Fruit fly (Drosophila melanogaster) whole organism, wandering third instar larva: ENCODE data around the gene CG34281.
A peak's percentile ranks its signal among the peaks of the same experiment; 100 is the strongest.

Experiments used
- Abd-B ChIP-seq: fragments of >200 bp; optimal IDR thresholded peaks from 2 replicates; lab custom pipeline; 2017; ENCODE audit warnings: missing biosample characterization, missing genetic modification characterization
- CG32264 ChIP-seq: fragments of 200-800 bp; sonication (Bioruptor generic); optimal IDR thresholded peaks from 2 replicates; lab custom pipeline; 2016; ENCODE audit warnings: missing biosample characterization, missing genetic modification characterization
- CG9705 ChIP-seq: fragments of 200-800 bp; sonication (Bioruptor generic); optimal IDR thresholded peaks from 2 replicates; lab custom pipeline; 2018; ENCODE audit warnings: missing biosample characterization, mild to moderate bottlenecking, missing genetic modification characterization
- CrebA ChIP-seq: fragments of 200-800 bp; sonication (Bioruptor generic); optimal IDR thresholded peaks from 2 replicates; lab custom pipeline; 2016; ENCODE audit warnings: missing biosample characterization, mild to moderate bottlenecking, missing genetic modification characterization, borderline replicate concordance
- Dfd ChIP-seq: fragments of >200 bp; optimal IDR thresholded peaks from 2 replicates; lab custom pipeline; 2017; ENCODE audit warnings: missing biosample characterization, missing genetic modification characterization
- Dif ChIP-seq: fragments of 200-275, 200-300 bp; sonication (Bioruptor generic); optimal IDR thresholded peaks from 2 replicates; lab custom pipeline; 2018; ENCODE audit warnings: missing biosample characterization, missing genetic modification characterization; ENCODE audit not compliant: partially characterized antibody
- GATAd ChIP-seq: sonication (Bioruptor generic); optimal IDR thresholded peaks from 2 replicates; lab custom pipeline; 2016; ENCODE audit warnings: missing biosample characterization, missing genetic modification characterization
- Hnf4 ChIP-seq: fragments of 200-800 bp; sonication (Bioruptor generic); optimal IDR thresholded peaks from 2 replicates; lab custom pipeline; 2016; ENCODE audit warnings: missing biosample characterization, mild to moderate bottlenecking, missing genetic modification characterization
- Hr78 ChIP-seq: fragments of >200 bp; optimal IDR thresholded peaks from 2 replicates; lab custom pipeline; 2017; ENCODE audit warnings: missing biosample characterization, missing genetic modification characterization
- Hr83 ChIP-seq: fragments of 200-300 bp; sonication (Bioruptor generic); optimal IDR thresholded peaks from 2 replicates; lab custom pipeline; 2016; ENCODE audit warnings: missing biosample characterization, mild to moderate bottlenecking, missing genetic modification characterization, moderate library complexity; ENCODE audit not compliant: poor library complexity, severe bottlenecking
- Jra ChIP-seq: sonication (Bioruptor generic); optimal IDR thresholded peaks from 2 replicates; lab custom pipeline; 2016; ENCODE audit warnings: missing biosample characterization, missing genetic modification characterization
- Mio ChIP-seq: sonication (Bioruptor generic); optimal IDR thresholded peaks from 2 replicates; lab custom pipeline; 2016; ENCODE audit warnings: missing biosample characterization, missing genetic modification characterization
- N ChIP-seq: fragments of >200 bp; optimal IDR thresholded peaks from 2 replicates; lab custom pipeline; 2018; ENCODE audit warnings: missing biosample characterization, missing external identifiers, missing genetic modification characterization
- OdsH ChIP-seq: fragments of 200-800 bp; sonication (Bioruptor generic); optimal IDR thresholded peaks from 2 replicates; lab custom pipeline; 2016; ENCODE audit warnings: missing biosample characterization, mild to moderate bottlenecking, missing genetic modification characterization
- Sp1 ChIP-seq: fragments of 200-800 bp; sonication (Bioruptor generic); optimal IDR thresholded peaks from 3 replicates; lab custom pipeline; 2019; ENCODE audit warnings: missing biosample characterization, mild to moderate bottlenecking, missing genetic modification characterization, moderate library complexity
- Vsx2 ChIP-seq: fragments of 200-300, 225-300 bp; sonication (Bioruptor generic); optimal IDR thresholded peaks from 2 replicates; lab custom pipeline; 2018; ENCODE audit warnings: missing biosample characterization, missing genetic modification characterization; ENCODE audit not compliant: partially characterized antibody
- br ChIP-seq: fragments of 200-800 bp; sonication (Bioruptor generic); optimal IDR thresholded peaks from 2 replicates; lab custom pipeline; 2016; ENCODE audit warnings: missing biosample characterization, missing genetic modification characterization
- brk ChIP-seq: fragments of 200-800 bp; sonication (Bioruptor generic); optimal IDR thresholded peaks from 2 replicates; lab custom pipeline; 2016; ENCODE audit warnings: missing biosample characterization, mild to moderate bottlenecking, missing genetic modification characterization
- dl ChIP-seq, 2 experiments: fragments of 175-275, 200-275 bp in 1 of 2; fragments of 200-275 bp in 1 of 2; sonication (Bioruptor generic); optimal IDR thresholded peaks; lab custom pipeline; 2018; ENCODE audit warnings: mild to moderate bottlenecking in 2 of 2, missing biosample characterization in 2 of 2, missing genetic modification characterization in 2 of 2, moderate library complexity in 2 of 2; ENCODE audit not compliant: partially characterized antibody in 2 of 2, insufficient read depth in 1 of 2
- foxo ChIP-seq, 2 experiments: fragments of 200-800 bp; sonication (Bioruptor generic); optimal IDR thresholded peaks; 2 replicates in 1 of 2; 3 replicates in 1 of 2; lab custom pipeline; 2016 to 2017; ENCODE audit warnings: missing biosample characterization in 2 of 2, missing genetic modification characterization in 2 of 2
- fru ChIP-seq: fragments of 200-800 bp; sonication (Bioruptor generic); optimal IDR thresholded peaks from 3 replicates; lab custom pipeline; 2016; ENCODE audit warnings: missing biosample characterization, mild to moderate bottlenecking, missing genetic modification characterization
- h ChIP-seq: fragments of 200-800 bp; sonication (Bioruptor generic); optimal IDR thresholded peaks from 3 replicates; lab custom pipeline; 2016; ENCODE audit warnings: missing biosample characterization, mild to moderate bottlenecking, missing genetic modification characterization
- jim ChIP-seq: fragments of 175-275, 200-325 bp; sonication (Bioruptor generic); optimal IDR thresholded peaks from 2 replicates; lab custom pipeline; 2016; ENCODE audit warnings: missing biosample characterization, mild to moderate bottlenecking, missing genetic modification characterization
- lola ChIP-seq: fragments of >200 bp; optimal IDR thresholded peaks from 2 replicates; lab custom pipeline; 2017; ENCODE audit warnings: missing biosample characterization, missing genetic modification characterization
- pan ChIP-seq: fragments of >200 bp; optimal IDR thresholded peaks from 2 replicates; lab custom pipeline; 2017
- psq ChIP-seq: fragments of 200-800 bp; sonication (Bioruptor generic); optimal IDR thresholded peaks from 3 replicates; lab custom pipeline; 2017; ENCODE audit warnings: missing biosample characterization, mild to moderate bottlenecking, missing genetic modification characterization, moderate library complexity
- rgr ChIP-seq: fragments of 200-800 bp; sonication (Bioruptor generic); optimal IDR thresholded peaks from 3 replicates; lab custom pipeline; 2016; ENCODE audit warnings: missing biosample characterization, mild to moderate bottlenecking, missing genetic modification characterization
- sage ChIP-seq: fragments of 200-800 bp; sonication (Bioruptor generic); optimal IDR thresholded peaks from 2 replicates; lab custom pipeline; 2016; ENCODE audit warnings: missing biosample characterization, mild to moderate bottlenecking, missing genetic modification characterization
- sv ChIP-seq: fragments of 200-800 bp; sonication (Bioruptor generic); optimal IDR thresholded peaks from 3 replicates; lab custom pipeline; 2016; ENCODE audit warnings: missing biosample characterization, missing genetic modification characterization
- tai ChIP-seq: sonication (Bioruptor generic); optimal IDR thresholded peaks from 2 replicates; lab custom pipeline; 2016; ENCODE audit warnings: missing biosample characterization, missing genetic modification characterization
- usp ChIP-seq: fragments of >200 bp; optimal IDR thresholded peaks from 2 replicates; lab custom pipeline; 2017; ENCODE audit warnings: missing biosample characterization, missing genetic modification characterization
- woc ChIP-seq: sonication (Bioruptor generic); optimal IDR thresholded peaks from 2 replicates; lab custom pipeline; 2016; ENCODE audit warnings: missing biosample characterization, mild to moderate bottlenecking, missing genetic modification characterization

Gene CG34281

dm6 chr3R:17596236-17596635 lies 16.5 kb upstream of the CG34281 start, which contains the start of gene CG7606:
CG7606 (plus strand) TSS chr3R:17596536.
- no peak for TF ChIP-seq h
- no peak for TF ChIP-seq jim (GFP tag; lab: Kevin White, UChicago)
- no peak for TF ChIP-seq N
- TF ChIP-seq Hr78 (GFP tag; lab: Kevin White, UChicago) = no peak
- TF ChIP-seq CG32264 = no peak
- TF ChIP-seq foxo (GFP tag; optimal IDR thresholded peaks at IDR 0.05; lab: Kevin White, UChicago) = no peak
- TF ChIP-seq fru (GFP tag; lab: Kevin White, UChicago) = no peak
- no peak for TF ChIP-seq br (GFP tag; lab: Kevin White, UChicago)
- no peak for TF ChIP-seq brk
- no peak for TF ChIP-seq Mio
- no peak for TF ChIP-seq sage (GFP tag; lab: Kevin White, UChicago)
- no peak for TF ChIP-seq CG9705 (GFP tag; lab: Kevin White, UChicago)
- no peak for TF ChIP-seq rgr (GFP tag; lab: Kevin White, UChicago)
- TF ChIP-seq, all 38 proteins: peak for 0

dm6 chr3R:17599695-17600094 lies 13.0 kb upstream of the CG34281 start:
- TF ChIP-seq Hr83 (GFP tag; lab: Kevin White, UChicago) = no peak
- no peak for TF ChIP-seq sv (GFP tag; lab: Kevin White, UChicago)
- no peak for TF ChIP-seq Sp1
- TF ChIP-seq lola (GFP tag; lab: Kevin White, UChicago) = no peak
- no peak for TF ChIP-seq psq (GFP tag; lab: Kevin White, UChicago)
- no peak for TF ChIP-seq fru (GFP tag; lab: Kevin White, UChicago)
- TF ChIP-seq N = no peak
- no peak for TF ChIP-seq Dif
- no peak for TF ChIP-seq woc (GFP tag; lab: Kevin White, UChicago)
- no peak for TF ChIP-seq CrebA
- no peak for TF ChIP-seq tai (GFP tag; lab: Kevin White, UChicago)
- TF ChIP-seq, all 38 proteins: peak for 0

- TF ChIP-seq pan (lab: Kevin White, UChicago) = no peak
- TF ChIP-seq sage (GFP tag; lab: Kevin White, UChicago) = no peak
- TF ChIP-seq Vsx2 (GFP tag; lab: Kevin White, UChicago) = peak; percentile 57
- TF ChIP-seq dl (GFP tag; optimal IDR thresholded peaks at IDR 0.05; lab: Kevin White, UChicago; ENCODE audit: insufficient read depth in 1 of 2, partially characterized antibody in 2 of 2) = no peak
- TF ChIP-seq rgr (GFP tag; lab: Kevin White, UChicago) = no peak
- no peak for TF ChIP-seq br (GFP tag; lab: Kevin White, UChicago)
- TF ChIP-seq Hr83 (GFP tag; lab: Kevin White, UChicago) = no peak
Observed at dm6 chr3R:17601866-17602265, 10.8 kb upstream of the CG34281 start.

- TF ChIP-seq Dfd (GFP tag; lab: Kevin White, UChicago) (no peak), OdsH (GFP tag; lab: Kevin White, UChicago) (no peak), h (no peak), Hr83 (GFP tag; lab: Kevin White, UChicago) (no peak), br (GFP tag; lab: Kevin White, UChicago) (no peak), Jra (GFP tag; lab: Kevin White, UChicago) (no peak), GATAd (no peak), tai (GFP tag; lab: Kevin White, UChicago) (no peak), foxo (GFP tag; optimal IDR thresholded peaks at IDR 0.05; lab: Kevin White, UChicago) (no peak), usp (GFP tag; lab: Kevin White, UChicago) (no peak), Dif (no peak), Vsx2 (GFP tag; lab: Kevin White, UChicago) (no peak), CG9705 (GFP tag; lab: Kevin White, UChicago) (no peak), Mio (no peak), Hr78 (GFP tag; lab: Kevin White, UChicago) (no peak), Abd-B (no peak), sage (GFP tag; lab: Kevin White, UChicago) (no peak), dl (GFP tag; optimal IDR thresholded peaks at IDR 0.05; lab: Kevin White, UChicago; ENCODE audit: insufficient read depth in 1 of 2, partially characterized antibody in 2 of 2) (no peak), Hnf4 (GFP tag; lab: Kevin White, UChicago) (no peak)
Observed at dm6 chr3R:17602974-17603373, 9.7 kb upstream of the CG34281 start.
